Fruit fly (Drosophila melanogaster) whole organism, embryonic: Measurements from ENCODE around the gene Pax.

Experiments
- Asciz ChIP-seq: fragments of 200-800 bp; sonication (Bioruptor generic); optimal IDR thresholded peaks from 2 replicates; lab custom pipeline; 2017; ENCODE audit warnings: missing biosample characterization, mild to moderate bottlenecking, missing genetic modification characterization, missing genetic modification reagents
- CG1024 ChIP-seq: fragments of 200-800 bp; sonication (Bioruptor generic); IDR thresholded peaks from 2 replicates; pipeline ENCODE4 v1.3.6; 2022; ENCODE audit warnings: missing biosample characterization, missing genetic modification characterization
- CG11247 ChIP-seq: fragments of 200-800 bp; sonication (Bioruptor generic); IDR thresholded peaks from 2 replicates; pipeline ENCODE4 v1.3.6; 2022; ENCODE audit warnings: missing biosample characterization, missing genetic modification characterization
- CG11696 ChIP-seq: fragments of 200-800 bp; sonication (Bioruptor generic); IDR thresholded peaks from 2 replicates; pipeline ENCODE4 v1.3.6; 2022; ENCODE audit warnings: missing biosample characterization, missing genetic modification characterization
- CG1233 ChIP-seq: fragments of 200-800 bp; sonication (Bioruptor generic); optimal IDR thresholded peaks from 4 replicates; lab custom pipeline; 2018; ENCODE audit warnings: missing biosample characterization, mild to moderate bottlenecking, missing genetic modification characterization
- CG13123 ChIP-seq: fragments of 200-800 bp; sonication (Bioruptor generic); optimal IDR thresholded peaks from 2 replicates; lab custom pipeline; 2016; ENCODE audit warnings: missing biosample characterization, missing genetic modification characterization
- CG14441 ChIP-seq: fragments of 200-800 bp; sonication (Bioruptor generic); IDR thresholded peaks from 2 replicates; pipeline ENCODE4 v1.3.6; 2022; ENCODE audit warnings: missing biosample characterization, missing genetic modification characterization
- CG1647 ChIP-seq: fragments of 200-800 bp; sonication (Bioruptor generic); optimal IDR thresholded peaks from 3 replicates; lab custom pipeline; 2016; ENCODE audit warnings: missing biosample characterization, missing genetic modification characterization
- CG17829 ChIP-seq: fragments of 200-800 bp; optimal IDR thresholded peaks from 2 replicates; lab custom pipeline; 2019; ENCODE audit warnings: missing biosample characterization, mild to moderate bottlenecking, missing genetic modification characterization, moderate library complexity
- CG2129 ChIP-seq: fragments of 200-800 bp; sonication (Bioruptor generic); IDR thresholded peaks from 2 replicates; pipeline ENCODE4 v1.3.6; 2022; ENCODE audit warnings: missing biosample characterization, missing genetic modification characterization; ENCODE audit not compliant: partially characterized antibody
- CG2712 ChIP-seq: fragments of 200-800 bp; optimal IDR thresholded peaks from 3 replicates; lab custom pipeline; 2019; ENCODE audit warnings: missing biosample characterization, mild to moderate bottlenecking, missing genetic modification characterization, moderate library complexity
- CG2875 ChIP-seq: fragments of 200-800 bp; sonication (Bioruptor generic); optimal IDR thresholded peaks from 2 replicates; lab custom pipeline; 2017; ENCODE audit warnings: missing biosample characterization, mild to moderate bottlenecking, missing genetic modification characterization, missing genetic modification reagents
- CG30020 ChIP-seq: fragments of 200-800 bp; optimal IDR thresholded peaks from 2 replicates; lab custom pipeline; 2019; ENCODE audit warnings: missing biosample characterization, mild to moderate bottlenecking, missing genetic modification characterization, moderate library complexity
- CG32767 ChIP-seq: fragments of 200-800 bp; sonication (Bioruptor generic); IDR thresholded peaks from 2 replicates; pipeline ENCODE4 v1.3.6; 2022; ENCODE audit warnings: missing biosample characterization, missing genetic modification characterization
- CG34376 ChIP-seq: fragments of 200-800 bp; sonication (Bioruptor generic); optimal IDR thresholded peaks from 2 replicates; lab custom pipeline; 2018; ENCODE audit warnings: missing biosample characterization, mild to moderate bottlenecking, missing genetic modification characterization
- CG4617 ChIP-seq: fragments of 200-800 bp; sonication (Bioruptor generic); optimal IDR thresholded peaks from 3 replicates; lab custom pipeline; 2016; ENCODE audit warnings: missing biosample characterization, missing genetic modification characterization, borderline replicate concordance
- CG6689 ChIP-seq: fragments of 200-800 bp; sonication (Bioruptor generic); IDR thresholded peaks from 2 replicates; pipeline ENCODE4 v1.3.6; 2022; ENCODE audit warnings: missing biosample characterization, missing genetic modification characterization
- CG6813 ChIP-seq: fragments of 200-800 bp; sonication (Bioruptor generic); optimal IDR thresholded peaks from 2 replicates; lab custom pipeline; 2017; ENCODE audit warnings: missing biosample characterization, missing genetic modification characterization, mild to moderate bottlenecking, moderate library complexity, missing genetic modification reagents
- CG7372 ChIP-seq: fragments of 200-800 bp; sonication (Bioruptor generic); IDR thresholded peaks from 2 replicates; pipeline ENCODE4 v1.3.6; 2022; ENCODE audit warnings: missing biosample characterization, missing genetic modification characterization
- CG8765 ChIP-seq: fragments of 200-800 bp; sonication (Bioruptor generic); IDR thresholded peaks from 2 replicates; pipeline ENCODE4 v1.3.6; 2022; ENCODE audit warnings: missing biosample characterization, missing genetic modification characterization
- CG8944 ChIP-seq: fragments of 200-800 bp; sonication (Bioruptor generic); optimal IDR thresholded peaks from 3 replicates; lab custom pipeline; 2016; ENCODE audit warnings: missing biosample characterization, missing genetic modification characterization
- CG9609 ChIP-seq: fragments of 200-800 bp; sonication (Bioruptor generic); optimal IDR thresholded peaks from 3 replicates; lab custom pipeline; 2016; ENCODE audit warnings: missing biosample characterization, missing genetic modification characterization
- CTCF ChIP-seq: fragments of 200-800 bp; sonication (Bioruptor generic); optimal IDR thresholded peaks from 2 replicates; lab custom pipeline; 2017; ENCODE audit warnings: missing biosample characterization, mild to moderate bottlenecking, missing genetic modification characterization, moderate library complexity
- Dad ChIP-seq: fragments of 200-800 bp; sonication (Bioruptor generic); optimal IDR thresholded peaks from 3 replicates; lab custom pipeline; 2016; ENCODE audit warnings: missing biosample characterization, missing genetic modification characterization
- Dip3 ChIP-seq: fragments of 200-800 bp; sonication (Bioruptor generic); optimal IDR thresholded peaks from 3 replicates; lab custom pipeline; 2016; ENCODE audit warnings: missing biosample characterization, missing genetic modification characterization
- Dref ChIP-seq: fragments of 200-800 bp; sonication (Bioruptor generic); IDR thresholded peaks from 2 replicates; pipeline ENCODE4 v1.3.6; 2022; ENCODE audit warnings: missing biosample characterization, missing genetic modification characterization
- E2f1 ChIP-seq: fragments of 200-800 bp; sonication (Bioruptor generic); IDR thresholded peaks from 2 replicates; pipeline ENCODE4 v1.3.6; 2022; ENCODE audit warnings: missing biosample characterization, missing genetic modification characterization
- Kr ChIP-seq: fragments of 200-800 bp; sonication (Bioruptor generic); optimal IDR thresholded peaks from 2 replicates; lab custom pipeline; 2017; ENCODE audit warnings: missing biosample characterization, mild to moderate bottlenecking, missing genetic modification characterization
- Lpt ChIP-seq: fragments of >200 bp; optimal IDR thresholded peaks from 2 replicates; lab custom pipeline; 2018; ENCODE audit warnings: missing biosample characterization, missing genetic modification characterization
- Myb ChIP-seq: fragments of 200-800 bp; sonication (Bioruptor generic); optimal IDR thresholded peaks from 2 replicates; lab custom pipeline; 2016; ENCODE audit warnings: missing biosample characterization, missing genetic modification characterization
- NC2α ChIP-seq: fragments of 200-800 bp; sonication (Bioruptor generic); optimal IDR thresholded peaks from 2 replicates; lab custom pipeline; 2016; ENCODE audit warnings: missing biosample characterization, missing genetic modification characterization
- Oaz ChIP-seq: fragments of 200-800 bp; sonication (Bioruptor generic); IDR thresholded peaks from 2 replicates; pipeline ENCODE4 v1.3.6; 2022; ENCODE audit warnings: missing biosample characterization, missing genetic modification characterization
- Ravus ChIP-seq: fragments of 200-800 bp; sonication (Bioruptor generic); IDR thresholded peaks from 2 replicates; pipeline ENCODE4 v1.3.6; 2022; ENCODE audit warnings: missing biosample characterization, missing genetic modification characterization
- Side ChIP-seq: fragments of 200-800 bp; sonication (Bioruptor generic); optimal IDR thresholded peaks from 2 replicates; lab custom pipeline; 2016; ENCODE audit warnings: missing biosample characterization, missing genetic modification characterization
- Sry-β ChIP-seq: fragments of 200-800 bp; sonication (Bioruptor generic); optimal IDR thresholded peaks from 2 replicates; lab custom pipeline; 2018; ENCODE audit warnings: missing biosample characterization, mild to moderate bottlenecking, missing genetic modification characterization, moderate library complexity
- Tbp ChIP-seq: fragments of >200 bp; optimal IDR thresholded peaks from 2 replicates; lab custom pipeline; 2018; ENCODE audit warnings: missing biosample characterization, missing genetic modification characterization
- ap ChIP-seq: fragments of 200-800 bp; sonication (Bioruptor generic); IDR thresholded peaks from 2 replicates; pipeline ENCODE4 v1.3.6; 2022; ENCODE audit warnings: missing biosample characterization, missing genetic modification characterization
- bcd ChIP-seq: fragments of 200-800 bp; sonication (Bioruptor generic); optimal IDR thresholded peaks from 2 replicates; lab custom pipeline; 2017; ENCODE audit warnings: missing biosample characterization, mild to moderate bottlenecking, missing genetic modification characterization
- caup ChIP-seq: fragments of 200-800 bp; sonication (Bioruptor generic); optimal IDR thresholded peaks from 3 replicates; lab custom pipeline; 2017; ENCODE audit warnings: missing biosample characterization, mild to moderate bottlenecking, missing genetic modification characterization, moderate library complexity; ENCODE audit not compliant: severe bottlenecking
- chif ChIP-seq, 2 experiments: fragments of 200-800 bp; sonication (Bioruptor generic); optimal IDR thresholded peaks; 3 replicates each; lab custom pipeline; 2016; ENCODE audit warnings: missing biosample characterization in 2 of 2, missing genetic modification characterization in 2 of 2
- crol ChIP-seq: fragments of 200-800 bp; sonication (Bioruptor generic); IDR thresholded peaks from 2 replicates; pipeline ENCODE4 v1.3.6; 2022; ENCODE audit warnings: missing biosample characterization, missing genetic modification characterization
- fu2 ChIP-seq: fragments of 200-800 bp; sonication (Bioruptor generic); optimal IDR thresholded peaks from 2 replicates; lab custom pipeline; 2016; ENCODE audit warnings: missing biosample characterization, missing genetic modification characterization
- grn ChIP-seq: fragments of 200-800 bp; sonication (Bioruptor generic); optimal IDR thresholded peaks from 3 replicates; lab custom pipeline; 2017; ENCODE audit warnings: missing biosample characterization, missing genetic modification characterization
- insv ChIP-seq, 2 experiments: fragments of 200-800 bp; sonication (Bioruptor generic); optimal IDR thresholded peaks; 3 replicates each; lab custom pipeline; 2016 to 2018; ENCODE audit warnings: missing biosample characterization in 2 of 2, missing genetic modification characterization in 2 of 2
- nerfin-1 ChIP-seq: fragments of 200-800 bp; sonication (Bioruptor generic); optimal IDR thresholded peaks from 3 replicates; lab custom pipeline; 2019; ENCODE audit warnings: missing biosample characterization, mild to moderate bottlenecking, missing genetic modification characterization, moderate library complexity
- odd ChIP-seq: fragments of 200-800 bp; sonication (Bioruptor generic); optimal IDR thresholded peaks from 2 replicates; lab custom pipeline; 2017; ENCODE audit warnings: missing biosample characterization, mild to moderate bottlenecking, missing genetic modification characterization
- pita ChIP-seq: fragments of 200-800 bp; sonication (Bioruptor generic); optimal IDR thresholded peaks from 2 replicates; lab custom pipeline; 2017; ENCODE audit warnings: missing biosample characterization, mild to moderate bottlenecking, missing genetic modification characterization
- sens ChIP-seq: fragments of 200-800 bp; sonication (Bioruptor generic); peaks from one replicate; lab custom pipeline; 2016; ENCODE audit warnings: missing biosample characterization, missing genetic modification characterization
- seq ChIP-seq: fragments of 200-800 bp; sonication (Bioruptor generic); IDR thresholded peaks from 2 replicates; pipeline ENCODE4 v1.3.6; 2022; ENCODE audit warnings: missing biosample characterization, missing genetic modification characterization
- slp2 ChIP-seq: fragments of 200-800 bp; sonication (Bioruptor generic); optimal IDR thresholded peaks from 2 replicates; lab custom pipeline; 2016; ENCODE audit warnings: missing biosample characterization, missing genetic modification characterization
- sqz ChIP-seq: fragments of 200-800 bp; sonication (Bioruptor generic); optimal IDR thresholded peaks from 3 replicates; lab custom pipeline; 2018; ENCODE audit warnings: missing biosample characterization, mild to moderate bottlenecking, missing genetic modification characterization
- trh ChIP-seq: fragments of 200-800 bp; sonication (Bioruptor generic); optimal IDR thresholded peaks from 2 replicates; lab custom pipeline; 2016; ENCODE audit warnings: missing biosample characterization, missing genetic modification characterization
- yki ChIP-seq: fragments of >200 bp; optimal IDR thresholded peaks from 3 replicates; lab custom pipeline; 2018
- zfh2 ChIP-seq: fragments of 200-800 bp; sonication (Bioruptor generic); optimal IDR thresholded peaks from 2 replicates; lab custom pipeline; 2016; ENCODE audit warnings: missing biosample characterization, missing genetic modification characterization

Gene Pax

dm6 chr2L:19434260-19434659, 7.9 kb upstream of the Pax start (continued):
- TF ChIP-seq sqz (GFP tag; lab: Kevin White, UChicago) (peak; percentile 67), CTCF (GFP tag; lab: Kevin White, UChicago) (peak; percentile 37), CG11247 (GFP tag; lab: Robert Waterston, UW) (no peak), CG7372 (GFP tag; lab: Robert Waterston, UW) (no peak), crol (no peak), CG1024 (peak; percentile 30; the same call in 1 of the 2 replicates), odd (peak; percentile 70), Dip3 (GFP tag; lab: Kevin White, UChicago) (no peak), CG34376 (GFP tag; lab: Kevin White, UChicago) (peak; percentile 4), CG1647 (GFP tag; lab: Kevin White, UChicago) (no peak), Tbp (GFP tag; lab: Kevin White, UChicago) (no peak), CG2129 (GFP tag; lab: Robert Waterston, UW) (no peak), nerfin-1 (peak; percentile 71), Kr (GFP tag; lab: Kevin White, UChicago) (peak; percentile 87), Myb (no peak), fu2 (no peak), pita (no peak), CG9609 (no peak), bcd (GFP tag; lab: Kevin White, UChicago) (no peak), Dad (no peak), CG1233 (GFP tag; lab: Kevin White, UChicago) (peak; percentile 78), Dref (GFP tag; lab: Robert Waterston, UW) (no peak), CG32767 (GFP tag; lab: Robert Waterston, UW) (no peak), Side (GFP tag; lab: Kevin White, UChicago) (no peak), CG6813 (GFP tag; lab: Kevin White, UChicago) (peak; percentile 88), CG6689 (GFP tag; lab: Robert Waterston, UW) (no peak), Oaz (no peak), CG8765 (no peak), insv (GFP tag; optimal IDR thresholded peaks at IDR 0.05; lab: Kevin White, UChicago) (no peak), Ravus (GFP tag; lab: Robert Waterston, UW) (no peak), CG13123 (no peak), Asciz (GFP tag; lab: Kevin White, UChicago) (peak; percentile 88), yki (lab: Kevin White, UChicago) (no peak), CG2712 (peak; percentile 74), zfh2 (GFP tag; lab: Kevin White, UChicago) (no peak), caup (GFP tag; lab: Kevin White, UChicago) (peak; percentile 43), E2f1 (GFP tag; lab: Robert Waterston, UW) (no peak), NC2α (GFP tag; lab: Kevin White, UChicago) (no peak), CG11696 (GFP tag; lab: Robert Waterston, UW) (no peak), seq (GFP tag; lab: Robert Waterston, UW) (no peak), CG2875 (GFP tag; lab: Kevin White, UChicago) (peak; percentile 65), CG4617 (GFP tag; lab: Kevin White, UChicago) (no peak), grn (peak; percentile 22), Sry-β (peak; percentile 15), ap (GFP tag; lab: Robert Waterston, UW) (no peak), trh (no peak), sens (GFP tag; lab: Kevin White, UChicago) (peak; percentile 77), chif (GFP tag; optimal IDR thresholded peaks at IDR 0.05; lab: Kevin White, UChicago) (peak in 1 of 2 experiments; percentile 3), CG30020 (tag; lab: Kevin White, UChicago) (no peak), slp2 (no peak), Lpt (no peak), CG17829 (peak; percentile 64), CG8944 (GFP tag; lab: Kevin White, UChicago) (no peak), CG14441 (GFP tag; lab: Robert Waterston, UW) (no peak; the same call in 1 of the 2 replicates)
